Fruit fly (Drosophila melanogaster) whole organism, wandering third instar larva: ENCODE measurements around the gene Daxx.

Source experiments
- Abd-B ChIP-seq: fragments of >200 bp; optimal IDR thresholded peaks from 2 replicates; lab custom pipeline; 2017; ENCODE audit warnings: missing biosample characterization, missing genetic modification characterization
- Dfd ChIP-seq: fragments of >200 bp; optimal IDR thresholded peaks from 2 replicates; lab custom pipeline; 2017; ENCODE audit warnings: missing biosample characterization, missing genetic modification characterization
- Dif ChIP-seq: fragments of 200-275, 200-300 bp; sonication (Bioruptor generic); optimal IDR thresholded peaks from 2 replicates; lab custom pipeline; 2018; ENCODE audit warnings: missing biosample characterization, missing genetic modification characterization; ENCODE audit not compliant: partially characterized antibody
- Hnf4 ChIP-seq: fragments of 200-800 bp; sonication (Bioruptor generic); optimal IDR thresholded peaks from 2 replicates; lab custom pipeline; 2016; ENCODE audit warnings: missing biosample characterization, mild to moderate bottlenecking, missing genetic modification characterization
- dsf ChIP-seq: sonication (Bioruptor generic); optimal IDR thresholded peaks from 2 replicates; lab custom pipeline; 2016; ENCODE audit warnings: missing biosample characterization, missing genetic modification characterization, borderline replicate concordance
- fru ChIP-seq: fragments of 200-800 bp; sonication (Bioruptor generic); optimal IDR thresholded peaks from 3 replicates; lab custom pipeline; 2016; ENCODE audit warnings: missing biosample characterization, mild to moderate bottlenecking, missing genetic modification characterization
- h ChIP-seq: fragments of 200-800 bp; sonication (Bioruptor generic); optimal IDR thresholded peaks from 3 replicates; lab custom pipeline; 2016; ENCODE audit warnings: missing biosample characterization, mild to moderate bottlenecking, missing genetic modification characterization
- lola ChIP-seq: fragments of >200 bp; optimal IDR thresholded peaks from 2 replicates; lab custom pipeline; 2017; ENCODE audit warnings: missing biosample characterization, missing genetic modification characterization
- psq ChIP-seq: fragments of 200-800 bp; sonication (Bioruptor generic); optimal IDR thresholded peaks from 3 replicates; lab custom pipeline; 2017; ENCODE audit warnings: missing biosample characterization, mild to moderate bottlenecking, missing genetic modification characterization, moderate library complexity
- sv ChIP-seq: fragments of 200-800 bp; sonication (Bioruptor generic); optimal IDR thresholded peaks from 3 replicates; lab custom pipeline; 2016; ENCODE audit warnings: missing biosample characterization, missing genetic modification characterization
- usp ChIP-seq: fragments of >200 bp; optimal IDR thresholded peaks from 2 replicates; lab custom pipeline; 2017; ENCODE audit warnings: missing biosample characterization, missing genetic modification characterization
- woc ChIP-seq: sonication (Bioruptor generic); optimal IDR thresholded peaks from 2 replicates; lab custom pipeline; 2016; ENCODE audit warnings: missing biosample characterization, mild to moderate bottlenecking, missing genetic modification characterization

DNA sequence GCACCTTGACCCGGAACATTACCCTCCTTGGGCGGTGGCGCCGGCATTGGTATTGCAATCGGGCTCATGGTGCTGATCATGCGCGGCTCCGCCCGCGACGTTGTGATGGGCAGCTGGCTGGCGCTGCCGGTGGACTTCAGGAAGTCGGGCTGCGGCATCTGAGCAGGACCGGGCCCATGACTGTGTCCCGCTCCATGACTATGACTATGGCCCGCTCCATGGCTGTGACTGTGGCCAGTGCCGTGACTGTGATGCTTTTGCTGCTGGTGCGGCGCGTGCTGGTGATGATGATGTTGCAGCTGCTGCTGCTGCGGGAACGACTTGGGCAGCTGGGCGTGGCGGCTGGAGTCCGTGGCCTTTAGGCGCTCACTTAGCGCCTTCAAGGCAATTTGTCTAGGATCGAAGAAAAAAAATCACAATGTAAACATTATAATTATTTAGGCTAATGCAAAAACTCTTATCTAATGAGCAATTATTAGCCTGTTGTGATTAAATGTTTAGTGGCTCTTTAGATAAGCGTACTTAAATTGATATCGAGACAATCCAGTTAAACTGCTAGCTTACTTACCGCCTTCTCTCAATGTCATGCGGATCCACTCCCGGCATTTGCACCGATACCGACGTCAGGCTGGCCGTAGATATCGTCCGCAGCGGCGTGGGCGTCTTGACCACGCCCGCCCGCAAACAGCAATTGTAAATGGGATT, 5.7 kb upstream of the Daxx start:
- TF ChIP-seq sv (GFP tag; lab: Kevin White, UChicago) = no peak
- no peak for TF ChIP-seq Hnf4 (GFP tag; lab: Kevin White, UChicago)
- no peak for TF ChIP-seq Dfd
- no peak for TF ChIP-seq h (GFP tag; lab: Kevin White, UChicago)
- no peak for TF ChIP-seq Dif (GFP tag; lab: Kevin White, UChicago)
- TF ChIP-seq fru (GFP tag; lab: Kevin White, UChicago) = no peak
- TF ChIP-seq woc (GFP tag; lab: Kevin White, UChicago) = no peak
- TF ChIP-seq usp (GFP tag; lab: Kevin White, UChicago) = no peak
- TF ChIP-seq psq (GFP tag; lab: Kevin White, UChicago) = no peak
- TF ChIP-seq Abd-B (GFP tag; lab: Kevin White, UChicago) = no peak
- TF ChIP-seq dsf (GFP tag; lab: Kevin White, UChicago) = no peak
- TF ChIP-seq lola = no peak
